Fruit fly (Drosophila melanogaster) whole organism, prepupa: ENCODE data around the gene CG32457.

Source experiments
- CG10631 ChIP-seq: fragments of 200-800 bp; sonication (Bioruptor generic); optimal IDR thresholded peaks from 2 replicates; lab custom pipeline; 2016; ENCODE audit warnings: missing biosample characterization, missing genetic modification characterization
- CG10669 ChIP-seq: fragments of 200-800 bp; sonication (Bioruptor generic); optimal IDR thresholded peaks from 3 replicates; lab custom pipeline; 2018; ENCODE audit warnings: missing biosample characterization, mild to moderate bottlenecking, missing genetic modification characterization, moderate library complexity
- CG11762 ChIP-seq: fragments of 200-800 bp; sonication (Bioruptor generic); optimal IDR thresholded peaks from 3 replicates; lab custom pipeline; 2016; ENCODE audit warnings: missing biosample characterization, missing genetic modification characterization; ENCODE audit not compliant: insufficient read depth
- CG3032 ChIP-seq: fragments of 200-800 bp; optimal IDR thresholded peaks from 2 replicates; lab custom pipeline; 2019; ENCODE audit warnings: missing biosample characterization, mild to moderate bottlenecking, missing genetic modification characterization, moderate library complexity
- CG31627 ChIP-seq: fragments of 200-800 bp; sonication (Bioruptor generic); optimal IDR thresholded peaks from 3 replicates; lab custom pipeline; 2016; ENCODE audit warnings: missing biosample characterization, missing genetic modification characterization
- CG6163 ChIP-seq: fragments of 200-800 bp; sonication (Bioruptor generic); IDR thresholded peaks from 3 replicates; pipeline ENCODE4 v1.3.6; 2022; ENCODE audit warnings: missing biosample characterization, missing genetic modification characterization
- Eip93F ChIP-seq: fragments of 200-800 bp; sonication (Bioruptor generic); optimal IDR thresholded peaks from 2 replicates; lab custom pipeline; 2016; ENCODE audit warnings: missing biosample characterization, mild to moderate bottlenecking, missing genetic modification characterization
- Ets96B ChIP-seq: fragments of 200-800 bp; optimal IDR thresholded peaks from 2 replicates; lab custom pipeline; 2019; ENCODE audit warnings: missing biosample characterization, mild to moderate bottlenecking, missing genetic modification characterization, moderate library complexity
- Hr38 ChIP-seq: sonication (Bioruptor generic); optimal IDR thresholded peaks from 2 replicates; lab custom pipeline; 2016; ENCODE audit warnings: missing biosample characterization, missing genetic modification characterization
- Lpt ChIP-seq: fragments of 200-800 bp; sonication (Bioruptor generic); optimal IDR thresholded peaks from 3 replicates; lab custom pipeline; 2016; ENCODE audit warnings: missing biosample characterization, missing genetic modification characterization
- dac ChIP-seq: fragments of 200-800 bp; sonication (Bioruptor generic); optimal IDR thresholded peaks from 2 replicates; lab custom pipeline; 2017; ENCODE audit warnings: missing biosample characterization, mild to moderate bottlenecking, missing genetic modification characterization
- dsx ChIP-seq: fragments of 200-800 bp; optimal IDR thresholded peaks from 3 replicates; lab custom pipeline; 2019; ENCODE audit warnings: missing biosample characterization, mild to moderate bottlenecking, missing genetic modification characterization, moderate library complexity; ENCODE audit not compliant: poor library complexity, severe bottlenecking
- salr ChIP-seq, 2 experiments: fragments of 200-800 bp; sonication (Bioruptor generic); optimal IDR thresholded peaks; 3 replicates each; lab custom pipeline; 2016 to 2018; ENCODE audit warnings: missing biosample characterization in 2 of 2, missing genetic modification characterization in 2 of 2, mild to moderate bottlenecking in 1 of 2
- svp ChIP-seq: fragments of 200-800 bp; sonication (Bioruptor generic); peaks from one replicate; lab custom pipeline; 2016; ENCODE audit warnings: missing biosample characterization, missing genetic modification characterization

The CG32457 gene

dm6 chr3L:23022407-23023027, 35.1 kb downstream of the CG32457 start:
- TF ChIP-seq CG10669 (GFP tag; lab: Kevin White, UChicago) (no peak), CG31627 (GFP tag; lab: Kevin White, UChicago) (no peak), dsx (no peak), CG3032 (tag; lab: Kevin White, UChicago) (no peak), Hr38 (GFP tag; lab: Kevin White, UChicago) (no peak), CG11762 (GFP tag; lab: Kevin White, UChicago) (no peak), Ets96B (no peak), Eip93F (no peak), CG10631 (GFP tag; lab: Kevin White, UChicago) (no peak), svp (GFP tag; lab: Kevin White, UChicago) (no peak), CG6163 (GFP tag; lab: Robert Waterston, UW) (no peak), dac (GFP tag; lab: Kevin White, UChicago) (no peak), Lpt (GFP tag; lab: Kevin White, UChicago) (no peak), salr (GFP tag; optimal IDR thresholded peaks at IDR 0.05; lab: Kevin White, UChicago) (no peak)
- TF ChIP-seq, all 60 proteins: peak for 0
